Worm (Caenorhabditis elegans): ENCODE results near the gene ncs-4.

ce11 chrX:10174683-10175082, 1.6 kb upstream of the ncs-4 start, which contains the start of gene C07A4.3:
- TF ChIP-seq ama-1 (optimal IDR thresholded peaks at IDR 0.05) (no peak), scrt-1 (GFP tag; IDR thresholded peaks at IDR 0.05) (no peak), sea-1 (GFP tag; conservative IDR thresholded peaks at IDR 0.05) (no peak), F13C5.2 (tag; optimal IDR thresholded peaks at IDR 0.05) (no peak), hmbx-1 (tag; optimal IDR thresholded peaks at IDR 0.05) (no peak), hnd-1 (tag; optimal IDR thresholded peaks at IDR 0.05) (no peak), tbx-37 (GFP tag; conservative IDR thresholded peaks at IDR 0.05) (no peak), B0310.2 (tag; optimal IDR thresholded peaks at IDR 0.05) (no peak), ceh-36 (tag; optimal IDR thresholded peaks at IDR 0.05) (no peak), flt-1 (GFP tag; IDR thresholded peaks at IDR 0.05) (no peak)

Data from whole organism, early embryonic.